Worm (Caenorhabditis elegans) whole organism, late embryonic: ENCODE measurements around the gene F11A5.9.

Experiments
- C08G9.2 ChIP-seq: sonication (generic microtip); optimal IDR thresholded peaks from 2 replicates; lab custom pipeline; 2016; ENCODE audit warnings: mild to moderate bottlenecking, missing genetic modification characterization, moderate library complexity, missing compliant biosample characterization
- K02D7.2 ChIP-seq: sonication (generic microtip); optimal IDR thresholded peaks from 2 replicates; lab custom pipeline; 2017; ENCODE audit warnings: mild to moderate bottlenecking, missing genetic modification characterization, missing compliant biosample characterization
- ceh-14 ChIP-seq: sonication (generic microtip); optimal IDR thresholded peaks from 2 replicates; lab custom pipeline; 2016; ENCODE audit warnings: missing genotype, missing genetic modification characterization, missing compliant biosample characterization
- dmd-4 ChIP-seq: sonication (generic microtip); optimal IDR thresholded peaks from 2 replicates; lab custom pipeline; 2016; ENCODE audit warnings: borderline replicate concordance, missing genetic modification characterization, missing compliant biosample characterization
- fkh-10 ChIP-seq: fragments of 150-350 bp; optimal IDR thresholded peaks from 2 replicates; lab custom pipeline; 2014; ENCODE audit warnings: missing biosample characterization, missing genetic modification reagents, missing genetic modification characterization
- hlh-15 ChIP-seq: sonication (generic microtip); optimal IDR thresholded peaks from 2 replicates; lab custom pipeline; 2016; ENCODE audit warnings: missing genetic modification characterization, missing compliant biosample characterization
- hlh-8 ChIP-seq: sonication (generic microtip); optimal IDR thresholded peaks from 2 replicates; lab custom pipeline; 2016; ENCODE audit warnings: missing genotype, missing genetic modification characterization, missing compliant biosample characterization
- nhr-11 ChIP-seq: fragments of 150-350 bp; optimal IDR thresholded peaks from 2 replicates; lab custom pipeline; 2014; ENCODE audit warnings: missing biosample characterization, missing genetic modification characterization
- pqm-1 ChIP-seq: sonication (generic microtip); optimal IDR thresholded peaks from 2 replicates; lab custom pipeline; 2016; ENCODE audit warnings: missing genetic modification characterization, missing compliant biosample characterization
- rnt-1 ChIP-seq: sonication (generic microtip); optimal IDR thresholded peaks from 2 replicates; lab custom pipeline; 2016; ENCODE audit warnings: missing genetic modification characterization, missing compliant biosample characterization
- syd-9 ChIP-seq: sonication (generic microtip); optimal IDR thresholded peaks from 2 replicates; lab custom pipeline; 2016; ENCODE audit warnings: mild to moderate bottlenecking, missing genetic modification characterization, moderate library complexity, missing compliant biosample characterization
- tbx-7 ChIP-seq: sonication (generic microtip); optimal IDR thresholded peaks from 2 replicates; lab custom pipeline; 2016; ENCODE audit warnings: missing genotype, missing genetic modification characterization, missing compliant biosample characterization

DNA sequence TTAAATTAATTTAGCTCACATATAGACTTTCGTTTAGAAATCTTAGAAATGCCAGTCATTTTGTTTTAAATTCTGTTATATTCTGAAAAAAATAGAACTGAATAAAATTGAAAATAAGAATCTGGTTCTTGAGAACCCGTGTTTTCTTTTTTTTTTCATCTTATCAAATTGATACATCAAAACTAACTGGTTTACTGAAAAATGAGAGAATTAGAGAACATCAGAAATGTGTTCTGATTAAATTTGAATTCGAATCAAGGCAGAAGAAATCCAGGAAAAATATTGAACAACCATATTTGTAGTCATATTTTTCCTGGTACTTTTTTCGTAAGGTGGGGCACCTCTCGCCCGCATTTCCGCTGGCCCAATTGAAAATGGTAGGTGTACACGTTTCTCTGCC lies 3.8 kb downstream of the F11A5.9 start, which contains the start of gene F11A5.15:
- no peak for TF ChIP-seq dmd-4 (tag; lab: Kevin White, UChicago)
- TF ChIP-seq rnt-1 (tag; lab: Kevin White, UChicago), result no peak
- TF ChIP-seq tbx-7 (tag; lab: Kevin White, UChicago), result no peak
- no peak for TF ChIP-seq hlh-15 (tag; lab: Kevin White, UChicago)
- TF ChIP-seq nhr-11 (tag; lab: Kevin White, UChicago), result no peak
- TF ChIP-seq pqm-1 (tag; lab: Kevin White, UChicago), result no peak
- no peak for TF ChIP-seq syd-9 (tag; lab: Kevin White, UChicago)
- TF ChIP-seq ceh-14 (tag; lab: Kevin White, UChicago), result no peak
- no peak for TF ChIP-seq C08G9.2
- TF ChIP-seq fkh-10 (GFP tag; lab: Kevin White, UChicago), result no peak
- TF ChIP-seq hlh-8 (tag; lab: Kevin White, UChicago), result no peak
- no peak for TF ChIP-seq K02D7.2 (tag; lab: Kevin White, UChicago)
